Fruit fly (Drosophila melanogaster): ENCODE results near the gene CG5783.

CG5783 gene

DNA sequence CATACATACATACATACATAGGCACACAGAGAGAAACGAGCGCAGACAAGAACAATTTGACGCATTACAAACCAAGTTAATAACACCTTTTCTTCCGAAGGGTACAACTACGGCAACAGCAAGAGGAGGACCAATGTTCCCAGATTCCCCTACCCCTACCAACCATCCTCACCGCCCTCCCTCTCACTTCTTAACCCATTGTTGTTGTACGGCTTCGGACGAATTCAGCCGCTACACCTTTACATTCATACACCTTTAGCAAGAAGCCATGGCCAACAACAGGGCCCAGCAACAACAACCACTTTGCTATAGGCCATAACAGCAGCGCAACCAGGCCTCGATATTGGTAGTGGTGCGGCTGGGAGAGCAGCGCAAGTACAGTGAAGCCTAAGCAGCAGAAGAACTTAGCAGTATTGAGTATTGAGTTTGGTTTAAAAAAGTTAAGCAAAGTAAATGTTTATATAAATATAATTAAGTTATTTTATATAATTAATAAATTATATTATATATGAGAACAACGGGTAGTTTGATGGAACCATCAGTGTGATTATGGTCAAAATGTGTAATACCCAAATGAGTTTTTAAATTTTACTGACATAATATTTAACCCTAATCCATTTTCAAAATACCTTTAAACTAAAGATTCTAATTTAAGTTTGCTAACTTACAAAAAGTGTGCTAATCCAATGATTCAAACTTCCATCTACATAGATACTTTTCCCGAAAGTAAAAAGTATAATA is 5.3 kb upstream of the CG5783 start (continued):
- TF ChIP-seq CG4707 (GFP tag; optimal IDR thresholded peaks at IDR 0.05) (no peak), mirr (GFP tag; optimal IDR thresholded peaks at IDR 0.05) (peak; percentile 7), Bteb2 (GFP tag; optimal IDR thresholded peaks at IDR 0.05) (no peak), Rfx (GFP tag; IDR thresholded peaks at IDR 0.05) (peak; percentile 82; the same call in 1 of the 2 replicates), aop (GFP tag; IDR thresholded peaks at IDR 0.05) (no peak), run (tag; optimal IDR thresholded peaks at IDR 0.05) (no peak), CG6791 (GFP tag; IDR thresholded peaks at IDR 0.05; ENCODE audit: partially characterized antibody) (no peak), CG5180 (GFP tag; optimal IDR thresholded peaks at IDR 0.05) (no peak), Taf1 (GFP tag; IDR thresholded peaks at IDR 0.05) (peak; percentile 30; the same call in 1 of the 2 replicates), Abd-B (GFP tag; optimal IDR thresholded peaks at IDR 0.05) (no peak), CG10654 (GFP tag; optimal IDR thresholded peaks at IDR 0.05) (no peak), Trl (optimal IDR thresholded peaks at IDR 0.05) (peak in 1 of 2 experiments; percentile 7), Trl (GFP tag; optimal IDR thresholded peaks at IDR 0.05) (no peak), Spps (tag; optimal IDR thresholded peaks at IDR 0.05) (no peak), Neu2 (GFP tag; optimal IDR thresholded peaks at IDR 0.05; ENCODE audit: borderline replicate concordance) (no peak), CG31365 (tag; optimal IDR thresholded peaks at IDR 0.05) (no peak), CG18599 (GFP tag; optimal IDR thresholded peaks at IDR 0.05) (no peak), Dip2 (GFP tag; IDR thresholded peaks at IDR 0.05) (no peak), CG33213 (GFP tag; optimal IDR thresholded peaks at IDR 0.05) (no peak), CG17802 (tag; optimal IDR thresholded peaks at IDR 0.05) (no peak), oc (tag; optimal IDR thresholded peaks at IDR 0.05) (peak; percentile 2), slp2 (GFP tag; optimal IDR thresholded peaks at IDR 0.05) (no peak), peb (GFP tag; IDR thresholded peaks at IDR 0.05) (no peak), tio (GFP tag; optimal IDR thresholded peaks at IDR 0.05) (peak; percentile 36), CG3163 (GFP tag; optimal IDR thresholded peaks at IDR 0.05) (no peak), gt (GFP tag; IDR thresholded peaks at IDR 0.05) (no peak), cas (GFP tag; IDR thresholded peaks at IDR 0.05) (no peak), sqz (GFP tag; optimal IDR thresholded peaks at IDR 0.05) (no peak), bbx (GFP tag; IDR thresholded peaks at IDR 0.05; ENCODE audit: partially characterized antibody) (no peak), Hmx (GFP tag; optimal IDR thresholded peaks at IDR 0.05) (no peak), ara (GFP tag; IDR thresholded peaks at IDR 0.05) (0 out of 2 replicates have a peak, but pooled peaks have one; percentile 4), CG18619 (GFP tag; optimal IDR thresholded peaks at IDR 0.05) (peak; percentile 15), CG2678 (tag; optimal IDR thresholded peaks at IDR 0.05) (peak; percentile 47), Mrtf (GFP tag; IDR thresholded peaks at IDR 0.05) (peak; percentile 58; the same call in 1 of the 3 replicates), CG4282 (GFP tag; optimal IDR thresholded peaks at IDR 0.05) (no peak), fu2 (GFP tag; optimal IDR thresholded peaks at IDR 0.05) (no peak), CG6813 (GFP tag; optimal IDR thresholded peaks at IDR 0.05) (no peak), CG17568 (GFP tag; optimal IDR thresholded peaks at IDR 0.05) (no peak), Lpt (GFP tag; optimal IDR thresholded peaks at IDR 0.05) (no peak), CoRest (tag; optimal IDR thresholded peaks at IDR 0.05) (no peak), NFAT (GFP tag; IDR thresholded peaks at IDR 0.05) (peak; percentile 66), pnt (GFP tag; optimal IDR thresholded peaks at IDR 0.05) (no peak), Atf-2 (GFP tag; optimal IDR thresholded peaks at IDR 0.05) (no peak), tin (GFP tag; optimal IDR thresholded peaks at IDR 0.05) (no peak), her (GFP tag; optimal IDR thresholded peaks at IDR 0.05) (no peak), lbe (GFP tag; optimal IDR thresholded peaks at IDR 0.05) (peak; percentile 31), seq (GFP tag; IDR thresholded peaks at IDR 0.05) (no peak), H15 (GFP tag; IDR thresholded peaks at IDR 0.05) (peak; percentile 61; the same call in 1 of the 3 replicates), CG13894 (tag; optimal IDR thresholded peaks at IDR 0.05) (peak; percentile 19), onecut (GFP tag; IDR thresholded peaks at IDR 0.05) (peak; percentile 34)

Data from whole organism, embryonic.